Worm (Caenorhabditis elegans): Measurements from ENCODE around the gene fmo-2.

DNA sequence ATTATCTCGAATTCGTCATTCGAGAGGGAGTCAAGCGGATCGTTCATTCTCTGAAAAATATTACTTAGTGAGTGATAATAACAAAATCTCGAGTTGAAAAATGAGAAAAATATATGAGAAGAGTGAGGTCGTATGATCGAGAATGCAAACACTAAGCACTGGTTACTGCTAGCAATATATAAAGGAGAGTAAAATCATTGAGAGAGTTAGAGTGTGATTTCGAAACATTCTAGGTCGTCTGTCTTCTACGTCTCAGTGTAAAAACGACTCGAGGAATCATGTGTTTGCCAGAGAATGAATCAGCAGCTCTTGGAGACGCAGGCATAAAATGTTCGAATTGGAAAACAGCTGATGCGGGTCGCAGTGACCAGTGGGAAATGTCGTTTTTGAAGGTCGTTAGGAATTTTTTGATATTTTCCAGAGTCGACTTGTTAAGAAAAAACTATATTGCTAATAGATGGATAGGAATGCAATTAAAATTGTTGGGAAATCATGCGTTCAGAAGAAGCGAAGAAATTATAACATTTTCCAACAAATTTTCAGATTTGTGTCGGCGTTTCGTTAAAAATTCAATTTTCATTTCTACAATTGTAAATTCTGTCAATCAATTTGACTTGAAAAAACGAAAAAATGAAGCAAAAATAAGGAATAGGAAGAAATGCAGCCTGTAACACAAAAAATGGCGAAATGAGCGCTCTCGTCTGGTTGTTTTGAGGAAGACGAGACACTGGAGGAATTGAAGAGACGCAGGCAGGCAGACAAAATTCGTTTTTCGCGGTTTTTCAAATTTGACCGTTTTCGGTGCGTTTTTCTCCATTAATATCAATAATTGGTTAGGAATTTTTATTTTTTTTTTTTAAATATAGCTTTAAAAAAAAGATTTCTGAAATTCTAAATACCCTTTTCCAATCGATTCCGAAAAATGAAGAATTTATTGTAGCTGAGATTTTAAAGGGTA lies 15.0 kb downstream of the fmo-2 start, which contains the start of gene allo-1:
- TF ChIP-seq him-1 (tag; optimal IDR thresholded peaks at IDR 0.05) (no peak), W03F9.2 (tag; optimal IDR thresholded peaks at IDR 0.05) (peak; percentile 62), dao-5 (tag; optimal IDR thresholded peaks at IDR 0.05) (no peak)

Data from whole organism, L4/young adult.